Fruit fly (Drosophila melanogaster) whole organism, embryonic: ENCODE data around the gene CG33721.

Experiments
- Blimp-1 ChIP-seq: fragments of 200-800 bp; sonication (Bioruptor generic); optimal IDR thresholded peaks from 3 replicates; lab custom pipeline; 2018; ENCODE audit warnings: missing biosample characterization, missing genetic modification characterization, mild to moderate bottlenecking, moderate library complexity, missing genetic modification reagents
- CG12071 ChIP-seq: fragments of 200-800 bp; sonication (Bioruptor generic); optimal IDR thresholded peaks from 3 replicates; lab custom pipeline; 2018; ENCODE audit warnings: missing biosample characterization, mild to moderate bottlenecking, missing genetic modification characterization
- CG15269 ChIP-seq: fragments of 200-800 bp; sonication (Bioruptor generic); optimal IDR thresholded peaks from 2 replicates; lab custom pipeline; 2018; ENCODE audit warnings: missing biosample characterization, mild to moderate bottlenecking, missing genetic modification characterization, moderate library complexity
- CG15479 ChIP-seq: fragments of 200-800 bp; sonication (Bioruptor generic); optimal IDR thresholded peaks from 3 replicates; lab custom pipeline; 2019; ENCODE audit warnings: missing biosample characterization, mild to moderate bottlenecking, missing genetic modification characterization, moderate library complexity
- CG17328 ChIP-seq: fragments of 200-800 bp; sonication (Bioruptor generic); IDR thresholded peaks from 2 replicates; pipeline ENCODE4 v1.3.6; 2022; ENCODE audit warnings: missing biosample characterization, missing genetic modification characterization
- CG17568 ChIP-seq: fragments of 200-800 bp; sonication (Bioruptor generic); optimal IDR thresholded peaks from 2 replicates; lab custom pipeline; 2018; ENCODE audit warnings: missing biosample characterization, mild to moderate bottlenecking, missing genetic modification characterization, moderate library complexity
- CG17829 ChIP-seq: fragments of 200-800 bp; optimal IDR thresholded peaks from 2 replicates; lab custom pipeline; 2019; ENCODE audit warnings: missing biosample characterization, mild to moderate bottlenecking, missing genetic modification characterization, moderate library complexity
- CG30020 ChIP-seq: fragments of 200-800 bp; optimal IDR thresholded peaks from 2 replicates; lab custom pipeline; 2019; ENCODE audit warnings: missing biosample characterization, mild to moderate bottlenecking, missing genetic modification characterization, moderate library complexity
- CG3281 ChIP-seq: fragments of 200-800 bp; sonication (Bioruptor generic); optimal IDR thresholded peaks from 3 replicates; lab custom pipeline; 2017; ENCODE audit warnings: missing biosample characterization, mild to moderate bottlenecking, missing genetic modification characterization
- CG4328 ChIP-seq: fragments of 200-800 bp; sonication (Bioruptor generic); optimal IDR thresholded peaks from 3 replicates; lab custom pipeline; 2017; ENCODE audit warnings: missing biosample characterization, missing genetic modification reagents, missing genetic modification characterization
- CG4424 ChIP-seq: fragments of 200-800 bp; sonication (Bioruptor generic); optimal IDR thresholded peaks from 3 replicates; lab custom pipeline; 2016; ENCODE audit warnings: missing biosample characterization, missing genetic modification characterization
- CG6272 ChIP-seq: fragments of 200-800 bp; sonication (Bioruptor generic); IDR thresholded peaks from 2 replicates; pipeline ENCODE4 v1.3.6; 2022; ENCODE audit warnings: missing biosample characterization, missing genetic modification characterization
- CG6689 ChIP-seq: fragments of 200-800 bp; sonication (Bioruptor generic); IDR thresholded peaks from 2 replicates; pipeline ENCODE4 v1.3.6; 2022; ENCODE audit warnings: missing biosample characterization, missing genetic modification characterization
- CG8388 ChIP-seq: fragments of 200-800 bp; sonication (Bioruptor generic); optimal IDR thresholded peaks from 2 replicates; lab custom pipeline; 2019; ENCODE audit warnings: missing biosample characterization, mild to moderate bottlenecking, missing genetic modification characterization, moderate library complexity
- CG9876 ChIP-seq: fragments of 200-800 bp; sonication (Bioruptor generic); optimal IDR thresholded peaks from 2 replicates; lab custom pipeline; 2016; ENCODE audit warnings: missing biosample characterization, missing genetic modification characterization
- D19A ChIP-seq: fragments of 200-800 bp; optimal IDR thresholded peaks from 3 replicates; lab custom pipeline; 2019; ENCODE audit warnings: missing biosample characterization, mild to moderate bottlenecking, missing genetic modification characterization, moderate library complexity
- Fer1 ChIP-seq: fragments of 200-800 bp; sonication (Bioruptor generic); optimal IDR thresholded peaks from 2 replicates; lab custom pipeline; 2017; ENCODE audit warnings: missing biosample characterization, mild to moderate bottlenecking, missing genetic modification characterization
- GATAe ChIP-seq: fragments of 200-800 bp; sonication (Bioruptor generic); conservative IDR thresholded peaks from 2 replicates; pipeline ENCODE4 v1.3.6; 2022; ENCODE audit warnings: missing biosample characterization, missing genetic modification characterization
- Max ChIP-seq: fragments of 200-800 bp; sonication (Bioruptor generic); optimal IDR thresholded peaks from 2 replicates; lab custom pipeline; 2016; ENCODE audit warnings: missing biosample characterization, mild to moderate bottlenecking, missing genetic modification characterization
- Mrtf ChIP-seq: fragments of 200-800 bp; sonication (Bioruptor generic); IDR thresholded peaks from 3 replicates; pipeline ENCODE4 v1.3.6; 2022; ENCODE audit warnings: missing biosample characterization, missing genetic modification characterization
- NfI ChIP-seq: fragments of 200-800 bp; sonication (Bioruptor generic); optimal IDR thresholded peaks from 3 replicates; lab custom pipeline; 2018; ENCODE audit warnings: missing biosample characterization, mild to moderate bottlenecking, missing genetic modification characterization, moderate library complexity
- Sox102F ChIP-seq: fragments of 200-800 bp; sonication (Bioruptor generic); optimal IDR thresholded peaks from 2 replicates; lab custom pipeline; 2018; ENCODE audit warnings: missing biosample characterization, mild to moderate bottlenecking, missing genetic modification characterization, moderate library complexity
- Tbp ChIP-seq: fragments of >200 bp; optimal IDR thresholded peaks from 2 replicates; lab custom pipeline; 2018; ENCODE audit warnings: missing biosample characterization, missing genetic modification characterization
- Usf ChIP-seq: fragments of 200-800 bp; sonication (Bioruptor generic); optimal IDR thresholded peaks from 2 replicates; lab custom pipeline; 2017; ENCODE audit warnings: missing genotype, missing biosample characterization, missing genetic modification characterization
- aop ChIP-seq: fragments of 200-800 bp; sonication (Bioruptor generic); IDR thresholded peaks from 2 replicates; pipeline ENCODE4 v1.3.6; 2022; ENCODE audit warnings: missing biosample characterization, missing genetic modification characterization
- ara ChIP-seq: fragments of 200-800 bp; sonication (Bioruptor generic); IDR thresholded peaks from 2 replicates; pipeline ENCODE4 v1.3.6; 2022; ENCODE audit warnings: missing biosample characterization, missing genetic modification characterization
- bab2 ChIP-seq: fragments of 200-800 bp; sonication (Bioruptor generic); optimal IDR thresholded peaks from 2 replicates; lab custom pipeline; 2016; ENCODE audit warnings: missing biosample characterization, missing genetic modification characterization
- bcd ChIP-seq: fragments of 200-800 bp; sonication (Bioruptor generic); optimal IDR thresholded peaks from 2 replicates; lab custom pipeline; 2017; ENCODE audit warnings: missing biosample characterization, mild to moderate bottlenecking, missing genetic modification characterization
- chm ChIP-seq: fragments of 200-800 bp; sonication (Bioruptor generic); IDR thresholded peaks from 2 replicates; pipeline ENCODE4 v1.3.6; 2022; ENCODE audit warnings: missing biosample characterization, missing genetic modification characterization
- cwo ChIP-seq: fragments of 200-800 bp; sonication (Bioruptor generic); optimal IDR thresholded peaks from 3 replicates; lab custom pipeline; 2017; ENCODE audit warnings: missing biosample characterization, missing genetic modification characterization, mild to moderate bottlenecking, moderate library complexity, missing genetic modification reagents
- dati ChIP-seq: fragments of 200-800 bp; sonication (Bioruptor generic); IDR thresholded peaks from 2 replicates; pipeline ENCODE4 v1.3.6; 2022; ENCODE audit warnings: missing biosample characterization, missing genetic modification characterization
- disco-r ChIP-seq: fragments of 200-800 bp; sonication (Bioruptor generic); optimal IDR thresholded peaks from 2 replicates; lab custom pipeline; 2016; ENCODE audit warnings: missing biosample characterization, missing genetic modification characterization
- dm ChIP-seq: fragments of 200-800 bp; sonication (Bioruptor generic); optimal IDR thresholded peaks from 3 replicates; lab custom pipeline; 2016; ENCODE audit warnings: missing biosample characterization, missing genetic modification characterization
- exex ChIP-seq: fragments of 200-800 bp; sonication (Bioruptor generic); optimal IDR thresholded peaks from 4 replicates; lab custom pipeline; 2018; ENCODE audit warnings: missing biosample characterization, mild to moderate bottlenecking, missing genetic modification characterization, moderate library complexity
- hbn ChIP-seq: fragments of 200-800 bp; sonication (Bioruptor generic); IDR thresholded peaks from 2 replicates; pipeline ENCODE4 v1.3.6; 2022; ENCODE audit warnings: missing biosample characterization, missing genetic modification characterization; ENCODE audit not compliant: partially characterized antibody
- jumu ChIP-seq: fragments of 200-800 bp; sonication (Bioruptor generic); optimal IDR thresholded peaks from 3 replicates; lab custom pipeline; 2016; ENCODE audit warnings: missing biosample characterization, missing genetic modification characterization
- kay ChIP-seq: fragments of 200-800 bp; sonication (Bioruptor generic); optimal IDR thresholded peaks from 2 replicates; lab custom pipeline; 2016; ENCODE audit warnings: missing biosample characterization, missing genetic modification characterization
- lmd ChIP-seq: fragments of 200-800 bp; sonication (Bioruptor generic); IDR thresholded peaks from 2 replicates; pipeline ENCODE4 v1.3.6; 2022; ENCODE audit warnings: missing biosample characterization, missing genetic modification characterization
- mirr ChIP-seq: fragments of 200-800 bp; sonication (Bioruptor generic); optimal IDR thresholded peaks from 3 replicates; lab custom pipeline; 2018; ENCODE audit warnings: missing biosample characterization, mild to moderate bottlenecking, missing genetic modification characterization
- pnt ChIP-seq: fragments of 200-800 bp; sonication (Bioruptor generic); optimal IDR thresholded peaks from 3 replicates; lab custom pipeline; 2016; ENCODE audit warnings: missing biosample characterization, missing genetic modification characterization
- pzg ChIP-seq: fragments of 200-800 bp; sonication (Bioruptor generic); optimal IDR thresholded peaks from 3 replicates; lab custom pipeline; 2018; ENCODE audit warnings: missing biosample characterization, mild to moderate bottlenecking, missing genetic modification characterization, moderate library complexity
- ro ChIP-seq: fragments of 200-800 bp; sonication (Bioruptor generic); IDR thresholded peaks from 2 replicates; pipeline ENCODE4 v1.3.6; 2022; ENCODE audit warnings: missing biosample characterization, missing genetic modification characterization
- sd ChIP-seq: fragments of 200-800 bp; sonication (Bioruptor generic); optimal IDR thresholded peaks from 3 replicates; lab custom pipeline; 2018; ENCODE audit warnings: missing biosample characterization, mild to moderate bottlenecking, missing genetic modification characterization, moderate library complexity
- stc ChIP-seq: fragments of 200-800 bp; sonication (Bioruptor generic); IDR thresholded peaks from 2 replicates; pipeline ENCODE4 v1.3.6; 2022; ENCODE audit warnings: missing biosample characterization, missing genetic modification characterization
- trem ChIP-seq: fragments of 200-800 bp; optimal IDR thresholded peaks from 3 replicates; lab custom pipeline; 2019; ENCODE audit warnings: missing biosample characterization, mild to moderate bottlenecking, missing genetic modification characterization, moderate library complexity
- tup ChIP-seq: fragments of 200-800 bp; sonication (Bioruptor generic); optimal IDR thresholded peaks from 2 replicates; lab custom pipeline; 2016; ENCODE audit warnings: missing biosample characterization, mild to moderate bottlenecking, missing genetic modification characterization, moderate library complexity
- twi ChIP-seq: fragments of 200-800 bp; optimal IDR thresholded peaks from 2 replicates; lab custom pipeline; 2019; ENCODE audit warnings: missing biosample characterization, mild to moderate bottlenecking, missing genetic modification characterization, moderate library complexity
- unc-4 ChIP-seq: fragments of 200-800 bp; sonication (Bioruptor generic); IDR thresholded peaks from 2 replicates; pipeline ENCODE4 v1.3.6; 2022; ENCODE audit warnings: missing biosample characterization, missing genetic modification characterization; ENCODE audit not compliant: partially characterized antibody
- vfl ChIP-seq: fragments of 200-800 bp; sonication (Bioruptor generic); optimal IDR thresholded peaks from 2 replicates; lab custom pipeline; 2016; ENCODE audit warnings: missing biosample characterization, missing genetic modification characterization
- wek ChIP-seq: fragments of 200-800 bp; sonication (Bioruptor generic); optimal IDR thresholded peaks from 3 replicates; lab custom pipeline; 2018; ENCODE audit warnings: missing biosample characterization, mild to moderate bottlenecking, missing genetic modification characterization, moderate library complexity
- zfh2 ChIP-seq: fragments of 200-800 bp; sonication (Bioruptor generic); optimal IDR thresholded peaks from 2 replicates; lab custom pipeline; 2016; ENCODE audit warnings: missing biosample characterization, missing genetic modification characterization

Gene CG33721

DNA sequence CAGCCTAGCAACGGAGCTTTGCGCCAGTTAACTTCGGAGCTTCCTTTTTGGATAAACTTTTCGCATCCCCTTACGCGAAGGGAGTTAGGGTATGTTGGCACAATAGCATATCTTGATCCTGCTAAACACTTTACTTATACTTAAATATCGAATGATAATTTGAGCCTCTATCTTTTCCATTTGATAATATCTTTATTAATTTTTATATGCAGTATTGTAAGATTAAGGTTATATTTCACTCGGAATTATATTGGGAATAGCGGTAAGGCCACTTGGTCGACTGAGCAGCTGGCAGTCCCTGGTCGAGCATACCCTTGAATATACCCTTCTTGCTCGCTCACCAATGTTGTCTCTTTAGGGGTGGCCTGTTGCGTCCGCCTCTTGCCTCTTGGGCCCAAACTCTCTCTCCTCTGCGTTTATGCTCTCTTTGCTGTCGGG, 37.9 kb downstream of the CG33721 start (continued):
- TF ChIP-seq Mrtf: peak; percentile 55; the same call in 2 of the 3 replicates
- TF ChIP-seq bcd (GFP tag; lab: Kevin White, UChicago): peak; percentile 65
- no peak for TF ChIP-seq exex (tag; lab: Kevin White, UChicago)
- no peak for TF ChIP-seq CG17568 (GFP tag; lab: Kevin White, UChicago)
- no peak for TF ChIP-seq Usf (GFP tag; lab: Kevin White, UChicago)
- peak; percentile 55 for TF ChIP-seq cwo
- TF ChIP-seq jumu (GFP tag; lab: Kevin White, UChicago): no peak
- no peak for TF ChIP-seq CG15479 (GFP tag; lab: Kevin White, UChicago)
- TF ChIP-seq CG8388 (GFP tag; lab: Kevin White, UChicago): no peak
- no peak for TF ChIP-seq hbn (GFP tag; lab: Robert Waterston, UW)
- no peak for TF ChIP-seq bab2 (GFP tag; lab: Kevin White, UChicago)
- TF ChIP-seq unc-4 (GFP tag; lab: Robert Waterston, UW): no peak
- TF ChIP-seq CG9876 (GFP tag; lab: Kevin White, UChicago): no peak
- peak; percentile 37 for TF ChIP-seq pnt (GFP tag; lab: Kevin White, UChicago)
- peak; percentile 52 for TF ChIP-seq NfI (GFP tag; lab: Kevin White, UChicago)
- TF ChIP-seq pzg (GFP tag; lab: Kevin White, UChicago): no peak
- TF ChIP-seq aop: no peak
- peak; percentile 6 for TF ChIP-seq CG12071 (GFP tag; lab: Kevin White, UChicago)
- peak; percentile 60 for TF ChIP-seq kay
- no peak for TF ChIP-seq trem (tag; lab: Kevin White, UChicago)
- peak; percentile 77 for TF ChIP-seq chm
- TF ChIP-seq lmd (GFP tag; lab: Robert Waterston, UW): peak; percentile 78
- TF ChIP-seq CG15269 (tag; lab: Kevin White, UChicago): peak; percentile 66
- TF ChIP-seq Max (GFP tag; lab: Kevin White, UChicago): no peak
- no peak for TF ChIP-seq sd (tag; lab: Kevin White, UChicago)
- peak; percentile 46 for TF ChIP-seq ara (GFP tag; lab: Robert Waterston, UW)
- TF ChIP-seq mirr (GFP tag; lab: Kevin White, UChicago): no peak
- peak; percentile 48 for TF ChIP-seq stc (GFP tag; lab: Robert Waterston, UW)
- peak; percentile 69 for TF ChIP-seq CG3281
- no peak for TF ChIP-seq wek (GFP tag; lab: Kevin White, UChicago)
- TF ChIP-seq twi: no peak
- TF ChIP-seq Blimp-1: no peak
- TF ChIP-seq Sox102F (GFP tag; lab: Kevin White, UChicago): peak; percentile 61
- no peak for TF ChIP-seq Tbp (GFP tag; lab: Kevin White, UChicago)
- no peak for TF ChIP-seq disco-r (GFP tag; lab: Kevin White, UChicago)
- TF ChIP-seq Fer1 (GFP tag; lab: Kevin White, UChicago): peak; percentile 74
- peak; percentile 6 for TF ChIP-seq CG30020
- peak; percentile 75 for TF ChIP-seq D19A (tag; lab: Kevin White, UChicago)
- TF ChIP-seq dati: no peak
- TF ChIP-seq tup (GFP tag; lab: Kevin White, UChicago): no peak
- TF ChIP-seq CG4328 (GFP tag; lab: Kevin White, UChicago): peak; percentile 46
- peak; percentile 80 for TF ChIP-seq CG6689 (GFP tag; lab: Robert Waterston, UW)
- TF ChIP-seq vfl (GFP tag; lab: Kevin White, UChicago): no peak
- peak; percentile 59 for TF ChIP-seq CG4424
- peak; percentile 44 for TF ChIP-seq CG6272
- TF ChIP-seq GATAe (GFP tag; lab: Robert Waterston, UW): peak; percentile 13; the same call in 1 of the 2 replicates
- TF ChIP-seq dm: no peak
- peak; percentile 74 for TF ChIP-seq CG17328 (GFP tag; lab: Robert Waterston, UW)
- TF ChIP-seq CG17829 (tag; lab: Kevin White, UChicago): no peak
- TF ChIP-seq zfh2 (GFP tag; lab: Kevin White, UChicago): peak; percentile 45
- no peak for TF ChIP-seq ro (GFP tag; lab: Robert Waterston, UW)
